Fruit fly (Drosophila melanogaster): ENCODE data around the gene CIAPIN1.

- TF ChIP-seq usp (GFP tag; optimal IDR thresholded peaks at IDR 0.05) (no peak), Dfd (GFP tag; optimal IDR thresholded peaks at IDR 0.05) (no peak), h (GFP tag; optimal IDR thresholded peaks at IDR 0.05) (no peak), Myc (optimal IDR thresholded peaks at IDR 0.05) (no peak), GATAd (GFP tag; optimal IDR thresholded peaks at IDR 0.05) (no peak), pan (optimal IDR thresholded peaks at IDR 0.05) (no peak), OdsH (GFP tag; optimal IDR thresholded peaks at IDR 0.05) (no peak)
Observed at dm6 chr2L:15038339-15039308, at the start of gene CIAPIN1.
